Worm (Caenorhabditis elegans) whole organism, young adult: Measurements from ENCODE around the gene F40G9.19.
A peak's percentile ranks its signal among the peaks of the same experiment; 100 is the strongest.
"Not testable (repeated sequence)": the region's sequence is repeated elsewhere in the genome, so short reads cannot be mapped to it uniquely, and the experiment has no call there.

ENCODE experiments used
- B0019.2 ChIP-seq: fragments of 200-800 bp; sonication (Bioruptor generic); conservative IDR thresholded peaks from 2 replicates; pipeline ENCODE4 v1.3.6; 2022; ENCODE audit warnings: missing genetic modification reagents, missing genetic modification characterization, missing compliant biosample characterization
- B0261.1 ChIP-seq: sonication (generic microtip); optimal IDR thresholded peaks from 2 replicates; lab custom pipeline; 2016; ENCODE audit warnings: mild to moderate bottlenecking, missing genetic modification characterization, moderate library complexity, missing compliant biosample characterization
- F10E7.11 ChIP-seq: sonication (generic microtip); optimal IDR thresholded peaks from 2 replicates; lab custom pipeline; 2017; ENCODE audit warnings: mild to moderate bottlenecking, missing genetic modification characterization, moderate library complexity, missing compliant biosample characterization
- F39B2.1 ChIP-seq: fragments of 200-800 bp; sonication (Bioruptor generic); IDR thresholded peaks from 2 replicates; pipeline ENCODE4 v1.3.6; 2022; ENCODE audit warnings: missing genetic modification reagents, missing genetic modification characterization, missing compliant biosample characterization
- Y56A3A.18 ChIP-seq: fragments of 200-800 bp; sonication (Bioruptor generic); IDR thresholded peaks from 2 replicates; pipeline ENCODE4 v1.3.6; 2022; ENCODE audit warnings: missing genetic modification reagents, missing genetic modification characterization, missing compliant biosample characterization
- Y79H2A.3 ChIP-seq: fragments of 200-800 bp; sonication (Bioruptor generic); conservative IDR thresholded peaks from 2 replicates; pipeline ENCODE4 v1.3.6; 2022; ENCODE audit warnings: missing genetic modification reagents, missing genetic modification characterization, missing compliant biosample characterization
- aptf-3 ChIP-seq: fragments of 200-800 bp; sonication (Bioruptor generic); IDR thresholded peaks from 2 replicates; pipeline ENCODE4 v1.3.6; 2022; ENCODE audit warnings: missing genetic modification characterization, missing compliant biosample characterization
- athp-1 ChIP-seq: sonication (generic microtip); optimal IDR thresholded peaks from 2 replicates; lab custom pipeline; 2017; ENCODE audit warnings: mild to moderate bottlenecking, missing genetic modification characterization, missing compliant biosample characterization
- attf-5 ChIP-seq: fragments of 200-800 bp; sonication (Bioruptor generic); optimal IDR thresholded peaks from 2 replicates; lab custom pipeline; 2018; ENCODE audit warnings: mild to moderate bottlenecking, missing genetic modification characterization, missing compliant biosample characterization
- attf-6 ChIP-seq: fragments of 200-800 bp; sonication (Bioruptor generic); IDR thresholded peaks from 2 replicates; pipeline ENCODE4 v1.3.6; 2022; ENCODE audit warnings: missing genetic modification reagents, missing genetic modification characterization, missing compliant biosample characterization
- bed-2 ChIP-seq: fragments of 200-800 bp; sonication (Bioruptor generic); IDR thresholded peaks from 2 replicates; pipeline ENCODE4 v1.3.6; 2022; ENCODE audit warnings: missing genetic modification reagents, missing genetic modification characterization, missing compliant biosample characterization
- ceh-27 ChIP-seq: fragments of 200-800 bp; sonication (Bioruptor generic); optimal IDR thresholded peaks from 2 replicates; lab custom pipeline; 2018; ENCODE audit warnings: mild to moderate bottlenecking, missing genetic modification characterization, moderate library complexity, missing compliant biosample characterization
- ceh-58 ChIP-seq: fragments of 200-800 bp; sonication (Bioruptor generic); IDR thresholded peaks from 2 replicates; pipeline ENCODE4 v1.3.6; 2022; ENCODE audit warnings: missing genetic modification characterization, missing compliant biosample characterization
- egl-44 ChIP-seq: fragments of 200-800 bp; sonication (Bioruptor generic); IDR thresholded peaks from 2 replicates; pipeline ENCODE4 v1.3.6; 2022; ENCODE audit warnings: missing genetic modification reagents, missing genetic modification characterization, missing compliant biosample characterization
- ekl-4 ChIP-seq: fragments of 200-800 bp; sonication (Bioruptor generic); IDR thresholded peaks from 2 replicates; pipeline ENCODE4 v1.3.6; 2022; ENCODE audit warnings: missing genetic modification reagents, missing genetic modification characterization, missing compliant biosample characterization
- fkh-3 ChIP-seq: sonication (generic microtip); optimal IDR thresholded peaks from 2 replicates; lab custom pipeline; 2016; ENCODE audit warnings: mild to moderate bottlenecking, missing genetic modification characterization, missing compliant biosample characterization
- gei-17 ChIP-seq: fragments of 200-800 bp; sonication (Bioruptor generic); optimal IDR thresholded peaks from 2 replicates; lab custom pipeline; 2018; ENCODE audit warnings: mild to moderate bottlenecking, missing genetic modification characterization, missing compliant biosample characterization
- hmg-1.2 ChIP-seq: fragments of 200-800 bp; sonication (Bioruptor generic); IDR thresholded peaks from 2 replicates; pipeline ENCODE4 v1.3.6; 2022; ENCODE audit warnings: missing genetic modification reagents, missing genetic modification characterization, missing compliant biosample characterization
- hsf-1 ChIP-seq: fragments of 200-800 bp; sonication (Bioruptor generic); IDR thresholded peaks from 2 replicates; pipeline ENCODE4 v1.3.6; 2022; ENCODE audit warnings: missing genetic modification reagents, missing genetic modification characterization, missing compliant biosample characterization
- lin-26 ChIP-seq: fragments of 200-800 bp; sonication (Bioruptor generic); IDR thresholded peaks from 2 replicates; pipeline ENCODE4 v1.3.6; 2022; ENCODE audit warnings: missing genetic modification reagents, missing genetic modification characterization, missing compliant biosample characterization
- lin-35 ChIP-seq, 3 experiments: fragments of 150-350 bp in 2 of 3; sonication (generic microtip) in 1 of 3; optimal IDR thresholded peaks; 2 replicates each; lab custom pipeline; 2014 to 2018; ENCODE audit warnings: missing biosample characterization in 3 of 3, missing genetic modification characterization in 3 of 3, missing genetic modification reagents in 3 of 3
- madf-3 ChIP-seq: fragments of 200-800 bp; sonication (Bioruptor generic); IDR thresholded peaks from 2 replicates; pipeline ENCODE4 v1.3.6; 2022; ENCODE audit warnings: missing genetic modification reagents, missing genetic modification characterization, missing compliant biosample characterization
- rec-8 ChIP-seq, 2 experiments: sonication (generic microtip); optimal IDR thresholded peaks; 2 replicates each; lab custom pipeline; 2016; ENCODE audit warnings: mild to moderate bottlenecking in 2 of 2, missing genetic modification characterization in 2 of 2, missing genetic modification reagents in 2 of 2, missing genotype in 2 of 2, missing biosample characterization in 1 of 2, missing compliant biosample characterization in 1 of 2, moderate library complexity in 1 of 2
- rpc-1 ChIP-seq, 2 experiments: fragments of 150-350 bp in 1 of 2; sonication (generic microtip) in 1 of 2; optimal IDR thresholded peaks; 2 replicates each; lab custom pipeline; 2014 to 2018; ENCODE audit warnings: missing biosample characterization in 1 of 2, missing genetic modification characterization in 1 of 2, missing genetic modification reagents in 1 of 2, missing genotype in 1 of 2
- sea-2 ChIP-seq: fragments of 200-800 bp; sonication (Bioruptor generic); IDR thresholded peaks from 2 replicates; pipeline ENCODE4 v1.3.6; 2022; ENCODE audit warnings: missing genetic modification characterization, missing compliant biosample characterization
- sptf-2 ChIP-seq: fragments of 200-800 bp; sonication (Bioruptor generic); optimal IDR thresholded peaks from 2 replicates; lab custom pipeline; 2018; ENCODE audit warnings: mild to moderate bottlenecking, missing genetic modification characterization, missing compliant biosample characterization
- tbp1 ChIP-seq: fragments of 200-800 bp; sonication (Bioruptor generic); optimal IDR thresholded peaks from 2 replicates; lab custom pipeline; 2018; ENCODE audit warnings: mild to moderate bottlenecking, missing genetic modification characterization, missing compliant biosample characterization
- unc-62 ChIP-seq: fragments of 150-350 bp; optimal IDR thresholded peaks from 2 replicates; lab custom pipeline; 2014; ENCODE audit warnings: missing biosample characterization, missing genetic modification reagents, missing genetic modification characterization
- zfh-2 ChIP-seq: fragments of 200-800 bp; sonication (Bioruptor generic); conservative IDR thresholded peaks from 2 replicates; pipeline ENCODE4 v1.3.6; 2022; ENCODE audit warnings: missing genetic modification reagents, missing genetic modification characterization, missing compliant biosample characterization

Gene F40G9.19

ce11 chrIII:159149-159548 is 14.5 kb upstream of the F40G9.19 start:
- TF ChIP-seq egl-44 (GFP tag; lab: Robert Waterston, UW) (no peak), madf-3 (GFP tag; lab: Robert Waterston, UW) (0 out of 2 replicates have a peak, but pooled peaks have one; percentile 39)

DNA sequence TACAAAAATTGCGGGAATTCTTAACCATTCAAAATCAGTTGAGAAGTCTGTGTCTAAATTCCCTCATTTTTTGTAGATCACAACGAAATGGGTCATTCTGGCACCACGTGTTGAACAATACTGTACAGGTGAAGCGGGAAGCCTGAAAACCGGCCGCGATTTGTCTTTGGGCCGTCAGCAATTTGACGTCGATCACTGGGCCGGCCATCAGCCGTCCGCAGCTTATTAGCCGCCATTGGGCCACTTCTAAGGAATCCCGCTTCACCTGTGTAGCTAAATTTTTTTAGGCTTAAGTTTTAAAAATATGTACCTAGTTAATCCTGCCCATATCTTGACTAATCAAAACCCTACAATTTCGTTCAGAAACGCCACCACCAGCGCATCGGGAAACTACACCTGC is 13.9 kb upstream of the F40G9.19 start:
- TF ChIP-seq madf-3 (GFP tag; lab: Robert Waterston, UW): 0 out of 2 replicates have a peak, but pooled peaks have one; percentile 0
- TF ChIP-seq fkh-3 (tag; lab: Kevin White, UChicago): peak; percentile 19
- TF ChIP-seq sptf-2 (GFP tag; lab: Kevin White, UChicago): no peak
- TF ChIP-seq zfh-2 (GFP tag; lab: Robert Waterston, UW): peak; percentile 63; the same call in 1 of the 2 replicates
- TF ChIP-seq attf-6 (GFP tag; lab: Robert Waterston, UW): no peak
- peak; percentile 38; the same call in 1 of the 2 replicates for TF ChIP-seq ekl-4 (GFP tag; lab: Robert Waterston, UW)

DNA sequence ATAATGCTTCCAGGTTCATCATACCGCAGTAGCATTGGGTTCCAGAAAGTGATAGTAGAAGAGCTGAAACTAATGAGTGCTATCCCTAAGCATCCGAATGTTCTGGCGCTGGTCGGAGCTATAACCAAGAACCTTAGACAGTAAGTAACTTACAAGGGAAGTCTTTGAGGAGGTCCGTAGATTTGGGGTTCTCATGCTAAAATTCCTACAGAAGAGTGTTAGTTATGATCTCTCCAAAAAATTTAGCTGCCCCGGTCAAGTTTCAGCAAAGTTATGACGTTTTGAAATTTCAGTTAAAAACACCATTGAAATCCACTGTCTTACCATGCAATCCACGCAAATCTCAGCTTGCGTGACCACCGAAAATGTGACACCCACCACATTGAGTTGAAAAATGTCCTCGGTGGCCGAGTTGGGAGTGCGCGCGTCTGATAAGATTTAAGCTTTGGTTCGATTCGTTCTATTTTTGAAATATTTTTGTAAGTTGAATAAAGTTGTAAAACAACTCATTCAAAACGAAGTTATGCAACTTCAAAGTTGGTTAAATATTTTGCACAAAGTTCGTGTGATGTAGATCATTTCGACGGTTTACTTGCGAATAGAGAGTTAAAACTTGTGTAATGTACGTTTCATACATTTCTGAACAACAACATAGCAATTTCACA is 12.7 kb upstream of the F40G9.19 start:
- not testable (repeated sequence) for TF ChIP-seq rpc-1 (optimal IDR thresholded peaks at IDR 0.05; lab: Kevin White, UChicago)
- TF ChIP-seq rpc-1 (tag; optimal IDR thresholded peaks at IDR 0.05; lab: Kevin White, UChicago) (peak; percentile 50), tbp1 (GFP tag; lab: Kevin White, UChicago) (peak; percentile 74), B0261.1 (tag; lab: Kevin White, UChicago) (peak; percentile 53), lin-26 (GFP tag; lab: Robert Waterston, UW) (peak; percentile 43; the same call in 1 of the 2 replicates)

ce11 chrIII:164775-165174 is 8.8 kb upstream of the F40G9.19 start, which contains the start of gene F40G9.8:
Gene F40G9.8 (minus strand): TSS chrIII:164875.
- TF ChIP-seq Y79H2A.3 (GFP tag; lab: Robert Waterston, UW) (no peak), F39B2.1 (GFP tag; lab: Robert Waterston, UW) (no peak), rec-8 (tag; optimal IDR thresholded peaks at IDR 0.05; lab: Kevin White, UChicago) (no peak)

ce11 chrIII:165390-165789 is 8.2 kb upstream of the F40G9.19 start, which contains the start of gene F40G9.7:
Gene F40G9.7 (plus strand): TSS chrIII:165690.
- TF ChIP-seq ceh-58 (GFP tag; lab: Robert Waterston, UW) (no peak), hsf-1 (GFP tag; lab: Robert Waterston, UW) (no peak), aptf-3 (GFP tag; lab: Robert Waterston, UW) (no peak), attf-5 (no peak), hmg-1.2 (GFP tag; lab: Robert Waterston, UW) (no peak), athp-1 (no peak), Y56A3A.18 (GFP tag; lab: Robert Waterston, UW) (no peak), bed-2 (no peak), ceh-27 (GFP tag; lab: Kevin White, UChicago) (no peak), unc-62 (GFP tag; lab: Kevin White, UChicago) (no peak), sea-2 (GFP tag; lab: Robert Waterston, UW) (no peak), gei-17 (GFP tag; lab: Kevin White, UChicago) (no peak), F10E7.11 (tag; lab: Kevin White, UChicago) (no peak), lin-35 (GFP tag; optimal IDR thresholded peaks at IDR 0.05; lab: Kevin White, UChicago) (no peak), B0019.2 (GFP tag; lab: Robert Waterston, UW) (no peak)
